Fruit fly (Drosophila melanogaster) whole organism, pupa: ENCODE results near the gene CG31792.

Source experiments
- CG10348 ChIP-seq: fragments of 200-800 bp; sonication (Bioruptor generic); IDR thresholded peaks from 2 replicates; pipeline ENCODE4 v1.3.6; 2022; ENCODE audit warnings: missing biosample characterization, missing genetic modification characterization
- CG14655 ChIP-seq: fragments of 200-800 bp; sonication (Bioruptor generic); optimal IDR thresholded peaks from 3 replicates; lab custom pipeline; 2017; ENCODE audit warnings: mild to moderate bottlenecking, missing biosample characterization, missing genetic modification reagents, missing genetic modification characterization
- CG15710 ChIP-seq: fragments of 200-800 bp; sonication (Bioruptor generic); optimal IDR thresholded peaks from 2 replicates; lab custom pipeline; 2018; ENCODE audit warnings: missing biosample characterization, mild to moderate bottlenecking, missing genetic modification characterization, moderate library complexity
- CG32121 ChIP-seq: fragments of 200-800 bp; sonication (Bioruptor generic); IDR thresholded peaks from 2 replicates; pipeline ENCODE4 v1.3.6; 2022; ENCODE audit warnings: missing biosample characterization, missing genetic modification characterization
- CG34367 ChIP-seq: fragments of 200-800 bp; sonication (Bioruptor generic); optimal IDR thresholded peaks from 2 replicates; lab custom pipeline; 2018; ENCODE audit warnings: missing biosample characterization, mild to moderate bottlenecking, missing genetic modification characterization
- CG4496 ChIP-seq: fragments of 200-800 bp; sonication (Bioruptor generic); IDR thresholded peaks from 3 replicates; pipeline ENCODE4 v1.3.6; 2022; ENCODE audit warnings: missing biosample characterization, missing genetic modification characterization
- CG8159 ChIP-seq: fragments of 200-800 bp; sonication (Bioruptor generic); optimal IDR thresholded peaks from 3 replicates; lab custom pipeline; 2018; ENCODE audit warnings: missing biosample characterization, mild to moderate bottlenecking, missing genetic modification characterization, moderate library complexity
- CG8301 ChIP-seq: fragments of 200-800 bp; sonication (Bioruptor generic); optimal IDR thresholded peaks from 2 replicates; lab custom pipeline; 2018; ENCODE audit warnings: missing biosample characterization, mild to moderate bottlenecking, missing genetic modification characterization
- Pif1B ChIP-seq: fragments of 200-800 bp; sonication (Bioruptor generic); optimal IDR thresholded peaks from 3 replicates; lab custom pipeline; 2016; ENCODE audit warnings: missing biosample characterization, missing genetic modification characterization
- fd96Ca ChIP-seq: fragments of 200-800 bp; sonication (Bioruptor generic); IDR thresholded peaks from 3 replicates; pipeline ENCODE4 v1.3.6; 2022; ENCODE audit warnings: missing biosample characterization, missing genetic modification characterization

dm6 chr2L:19024744-19025059 lies 27.5 kb downstream of the CG31792 start:
- TF ChIP-seq CG4496: no peak
- no peak for TF ChIP-seq CG34367 (tag; lab: Kevin White, UChicago)
- TF ChIP-seq CG15710 (tag; lab: Kevin White, UChicago): no peak
- TF ChIP-seq CG10348 (GFP tag; lab: Robert Waterston, UW): no peak
- TF ChIP-seq CG32121: no peak
- TF ChIP-seq CG8159: no peak
- 0 out of 3 replicates have a peak, but pooled peaks have one; percentile 9 for TF ChIP-seq fd96Ca
- no peak for TF ChIP-seq Pif1B (GFP tag; lab: Kevin White, UChicago)
- no peak for TF ChIP-seq CG8301 (tag; lab: Kevin White, UChicago)
- no peak for TF ChIP-seq CG14655
